Fruit fly (Drosophila melanogaster) whole organism, embryonic: ENCODE data around the gene CG18765.

ENCODE experiments used
- Abd-B ChIP-seq: fragments of 200-800 bp; sonication (Bioruptor generic); optimal IDR thresholded peaks from 2 replicates; lab custom pipeline; 2018; ENCODE audit warnings: missing biosample characterization, mild to moderate bottlenecking, missing genetic modification characterization, moderate library complexity
- CG10979 ChIP-seq: fragments of 200-800 bp; sonication (Bioruptor generic); optimal IDR thresholded peaks from 2 replicates; lab custom pipeline; 2018; ENCODE audit warnings: missing biosample characterization, mild to moderate bottlenecking, missing genetic modification characterization, moderate library complexity
- CG11695 ChIP-seq: fragments of 200-800 bp; sonication (Bioruptor generic); IDR thresholded peaks from 3 replicates; pipeline ENCODE4 v1.3.6; 2022; ENCODE audit warnings: missing biosample characterization, missing genetic modification characterization
- CG11723 ChIP-seq: fragments of 200-800 bp; sonication (Bioruptor generic); optimal IDR thresholded peaks from 2 replicates; lab custom pipeline; 2017; ENCODE audit warnings: missing biosample characterization, mild to moderate bottlenecking, missing genetic modification characterization
- CG12155 ChIP-seq: fragments of 200-800 bp; sonication (Bioruptor generic); optimal IDR thresholded peaks from 3 replicates; lab custom pipeline; 2016; ENCODE audit warnings: missing biosample characterization, missing genetic modification characterization
- CG12391 ChIP-seq: fragments of 200-800 bp; sonication (Bioruptor generic); optimal IDR thresholded peaks from 3 replicates; lab custom pipeline; 2018; ENCODE audit warnings: missing biosample characterization, mild to moderate bottlenecking, missing genetic modification characterization, moderate library complexity
- CG13424 ChIP-seq: fragments of 200-800 bp; sonication (Bioruptor generic); optimal IDR thresholded peaks from 2 replicates; lab custom pipeline; 2019; ENCODE audit warnings: missing biosample characterization, mild to moderate bottlenecking, missing genetic modification characterization, moderate library complexity
- CG14710 ChIP-seq: fragments of 200-800 bp; sonication (Bioruptor generic); optimal IDR thresholded peaks from 3 replicates; lab custom pipeline; 2019; ENCODE audit warnings: missing biosample characterization, mild to moderate bottlenecking, missing genetic modification characterization, moderate library complexity
- CG14860 ChIP-seq: fragments of 200-800 bp; sonication (Bioruptor generic); IDR thresholded peaks from 3 replicates; pipeline ENCODE4 v1.3.6; 2022; ENCODE audit warnings: missing biosample characterization, missing genetic modification characterization; ENCODE audit not compliant: partially characterized antibody
- CG15073 ChIP-seq: fragments of 200-800 bp; sonication (Bioruptor generic); optimal IDR thresholded peaks from 2 replicates; lab custom pipeline; 2016; ENCODE audit warnings: missing biosample characterization, missing genetic modification characterization
- CG1603 ChIP-seq: fragments of 200-800 bp; sonication (Bioruptor generic); optimal IDR thresholded peaks from 2 replicates; lab custom pipeline; 2019; ENCODE audit warnings: missing biosample characterization, mild to moderate bottlenecking, missing genetic modification characterization, moderate library complexity
- CG16863 ChIP-seq: fragments of 200-800 bp; sonication (Bioruptor generic); optimal IDR thresholded peaks from 3 replicates; lab custom pipeline; 2016; ENCODE audit warnings: missing biosample characterization, missing genetic modification characterization
- CG17612 ChIP-seq: fragments of 200-800 bp; sonication (Bioruptor generic); IDR thresholded peaks from 2 replicates; pipeline ENCODE4 v1.3.6; 2022; ENCODE audit warnings: missing biosample characterization, missing genetic modification characterization
- CG1792 ChIP-seq: fragments of 200-800 bp; sonication (Bioruptor generic); optimal IDR thresholded peaks from 2 replicates; lab custom pipeline; 2016; ENCODE audit warnings: missing biosample characterization, missing genetic modification characterization
- CG30403 ChIP-seq: fragments of 200-800 bp; sonication (Bioruptor generic); optimal IDR thresholded peaks from 3 replicates; lab custom pipeline; 2016; ENCODE audit warnings: missing biosample characterization, missing genetic modification characterization
- CG32767 ChIP-seq: fragments of 200-800 bp; sonication (Bioruptor generic); IDR thresholded peaks from 2 replicates; pipeline ENCODE4 v1.3.6; 2022; ENCODE audit warnings: missing biosample characterization, missing genetic modification characterization
- CG32772 ChIP-seq: fragments of 200-800 bp; sonication (Bioruptor generic); IDR thresholded peaks from 2 replicates; pipeline ENCODE4 v1.3.6; 2022; ENCODE audit warnings: missing biosample characterization, missing genetic modification characterization
- CG6854 ChIP-seq: fragments of 200-800 bp; sonication (Bioruptor generic); optimal IDR thresholded peaks from 3 replicates; lab custom pipeline; 2017; ENCODE audit warnings: missing biosample characterization, mild to moderate bottlenecking, missing genetic modification characterization
- Drgx ChIP-seq: fragments of 200-800 bp; sonication (Bioruptor generic); IDR thresholded peaks from 2 replicates; pipeline ENCODE4 v1.3.6; 2022; ENCODE audit warnings: missing biosample characterization, missing genetic modification characterization
- Fer2 ChIP-seq: fragments of 200-800 bp; sonication (Bioruptor generic); optimal IDR thresholded peaks from 2 replicates; lab custom pipeline; 2018; ENCODE audit warnings: missing biosample characterization, mild to moderate bottlenecking, missing genetic modification characterization, moderate library complexity
- Hmx ChIP-seq: fragments of 200-800 bp; sonication (Bioruptor generic); optimal IDR thresholded peaks from 2 replicates; lab custom pipeline; 2016; ENCODE audit warnings: missing biosample characterization, missing genetic modification characterization
- Hr51 ChIP-seq, 2 experiments: fragments of 200-800 bp; sonication (Bioruptor generic); optimal IDR thresholded peaks; 2 replicates in 1 of 2; 3 replicates in 1 of 2; lab custom pipeline; 2016 to 2018; ENCODE audit warnings: missing biosample characterization in 2 of 2, missing genetic modification characterization in 2 of 2, mild to moderate bottlenecking in 1 of 2, moderate library complexity in 1 of 2
- Lim3 ChIP-seq: fragments of 200-800 bp; sonication (Bioruptor generic); IDR thresholded peaks from 2 replicates; pipeline ENCODE4 v1.3.6; 2022; ENCODE audit warnings: missing biosample characterization, missing genetic modification characterization
- NfI ChIP-seq: fragments of 200-800 bp; sonication (Bioruptor generic); optimal IDR thresholded peaks from 3 replicates; lab custom pipeline; 2018; ENCODE audit warnings: missing biosample characterization, mild to moderate bottlenecking, missing genetic modification characterization, moderate library complexity
- Sin3A ChIP-seq: fragments of >200 bp; optimal IDR thresholded peaks from 2 replicates; lab custom pipeline; 2018
- Sox102F ChIP-seq: fragments of 200-800 bp; sonication (Bioruptor generic); optimal IDR thresholded peaks from 2 replicates; lab custom pipeline; 2018; ENCODE audit warnings: missing biosample characterization, mild to moderate bottlenecking, missing genetic modification characterization, moderate library complexity
- az2 ChIP-seq: fragments of 200-800 bp; sonication (Bioruptor generic); optimal IDR thresholded peaks from 3 replicates; lab custom pipeline; 2016; ENCODE audit warnings: missing biosample characterization, missing genetic modification characterization
- bigmax ChIP-seq: fragments of 200-800 bp; sonication (Bioruptor generic); optimal IDR thresholded peaks from 2 replicates; lab custom pipeline; 2018; ENCODE audit warnings: missing biosample characterization, mild to moderate bottlenecking, missing genetic modification characterization
- br ChIP-seq: fragments of >200 bp; optimal IDR thresholded peaks from 2 replicates; lab custom pipeline; 2017
- bsh ChIP-seq, 2 experiments: fragments of 200-800 bp; sonication (Bioruptor generic); optimal IDR thresholded peaks; 2 replicates each; lab custom pipeline; 2017 to 2018; ENCODE audit warnings: mild to moderate bottlenecking in 2 of 2, missing biosample characterization in 2 of 2, missing genetic modification characterization in 2 of 2, moderate library complexity in 1 of 2
- ci ChIP-seq: fragments of 200-800 bp; sonication (Bioruptor generic); IDR thresholded peaks from 3 replicates; pipeline ENCODE4 v1.3.6; 2022; ENCODE audit warnings: missing biosample characterization, missing genetic modification characterization
- dmrt99B ChIP-seq: fragments of 200-800 bp; sonication (Bioruptor generic); optimal IDR thresholded peaks from 2 replicates; lab custom pipeline; 2018; ENCODE audit warnings: missing biosample characterization, mild to moderate bottlenecking, missing genetic modification characterization, moderate library complexity
- dysf ChIP-seq: fragments of 200-800 bp; sonication (Bioruptor generic); IDR thresholded peaks from 3 replicates; pipeline ENCODE4 v1.3.6; 2022; ENCODE audit warnings: missing biosample characterization, missing genetic modification characterization
- en ChIP-seq: fragments of 200-800 bp; sonication (Bioruptor generic); optimal IDR thresholded peaks from 2 replicates; lab custom pipeline; 2016; ENCODE audit warnings: missing biosample characterization, missing genetic modification characterization
- fd64A ChIP-seq: fragments of 200-800 bp; sonication (Bioruptor generic); optimal IDR thresholded peaks from 3 replicates; lab custom pipeline; 2018; ENCODE audit warnings: missing biosample characterization, mild to moderate bottlenecking, missing genetic modification characterization
- ftz-f1 ChIP-seq: fragments of 200-800 bp; sonication (Bioruptor generic); optimal IDR thresholded peaks from 2 replicates; lab custom pipeline; 2016; ENCODE audit warnings: missing biosample characterization, missing genetic modification characterization
- gcm ChIP-seq: fragments of 200-800 bp; sonication (Bioruptor generic); optimal IDR thresholded peaks from 2 replicates; lab custom pipeline; 2019; ENCODE audit warnings: missing biosample characterization, mild to moderate bottlenecking, missing genetic modification characterization, moderate library complexity
- hkb ChIP-seq, 2 experiments: fragments of 200-800 bp in 1 of 2; fragments of >200 bp in 1 of 2; sonication (Bioruptor generic) in 1 of 2; IDR thresholded peaks in 1 of 2; optimal IDR thresholded peaks in 1 of 2; 2 replicates each; pipeline versions ENCODE4 v1.3.6 to Lab custom; 2017 to 2022; ENCODE audit warnings: missing biosample characterization in 1 of 2, missing genetic modification characterization in 1 of 2
- jigr1 ChIP-seq: fragments of 200-800 bp; sonication (Bioruptor generic); IDR thresholded peaks from 3 replicates; pipeline ENCODE4 v1.3.6; 2022; ENCODE audit warnings: missing biosample characterization, missing genetic modification characterization
- org-1 ChIP-seq: fragments of 200-800 bp; sonication (Bioruptor generic); optimal IDR thresholded peaks from 2 replicates; lab custom pipeline; 2017; ENCODE audit warnings: missing biosample characterization, missing genetic modification characterization
- pan ChIP-seq, 4 experiments: fragments of >200 bp in 3 of 4; fragments of 200-800 bp in 1 of 4; sonication (Bioruptor generic) in 1 of 4; optimal IDR thresholded peaks in 3 of 4; IDR thresholded peaks in 1 of 4; 2 replicates each; pipeline versions ENCODE4 v1.3.6 to Lab custom; 2017 to 2022; ENCODE audit warnings: missing biosample characterization in 2 of 4, missing genetic modification characterization in 2 of 4, mixed read lengths in 1 of 4
- prd ChIP-seq, 3 experiments: fragments of >200 bp in 2 of 3; fragments of 200-800 bp in 1 of 3; sonication (Bioruptor generic) in 1 of 3; optimal IDR thresholded peaks in 2 of 3; IDR thresholded peaks in 1 of 3; 2 replicates in 2 of 3; 3 replicates in 1 of 3; pipeline versions ENCODE4 v1.3.6 to Lab custom; 2017 to 2022; ENCODE audit warnings: missing biosample characterization in 1 of 3, missing genetic modification characterization in 1 of 3
- row ChIP-seq: fragments of 200-800 bp; sonication (Bioruptor generic); IDR thresholded peaks from 3 replicates; pipeline ENCODE4 v1.3.6; 2022; ENCODE audit warnings: missing biosample characterization, missing genetic modification characterization
- sens ChIP-seq: fragments of 200-800 bp; sonication (Bioruptor generic); peaks from one replicate; lab custom pipeline; 2016; ENCODE audit warnings: missing biosample characterization, missing genetic modification characterization
- tgo ChIP-seq: fragments of 200-800 bp; sonication (Bioruptor generic); IDR thresholded peaks from 3 replicates; pipeline ENCODE4 v1.3.6; 2022; ENCODE audit warnings: missing biosample characterization, missing genetic modification characterization
- tio ChIP-seq: fragments of 200-800 bp; sonication (Bioruptor generic); optimal IDR thresholded peaks from 2 replicates; lab custom pipeline; 2017; ENCODE audit warnings: missing biosample characterization, missing genetic modification characterization, inconsistent platforms
- tx ChIP-seq: fragments of 200-800 bp; sonication (Bioruptor generic); optimal IDR thresholded peaks from 2 replicates; lab custom pipeline; 2016; ENCODE audit warnings: missing biosample characterization, missing genetic modification characterization
- unpg ChIP-seq: fragments of 200-800 bp; sonication (Bioruptor generic); optimal IDR thresholded peaks from 3 replicates; lab custom pipeline; 2018; ENCODE audit warnings: missing biosample characterization, mild to moderate bottlenecking, missing genetic modification characterization, moderate library complexity
- zfh2 ChIP-seq: fragments of 200-800 bp; sonication (Bioruptor generic); optimal IDR thresholded peaks from 2 replicates; lab custom pipeline; 2016; ENCODE audit warnings: missing biosample characterization, missing genetic modification characterization

The CG18765 gene

DNA sequence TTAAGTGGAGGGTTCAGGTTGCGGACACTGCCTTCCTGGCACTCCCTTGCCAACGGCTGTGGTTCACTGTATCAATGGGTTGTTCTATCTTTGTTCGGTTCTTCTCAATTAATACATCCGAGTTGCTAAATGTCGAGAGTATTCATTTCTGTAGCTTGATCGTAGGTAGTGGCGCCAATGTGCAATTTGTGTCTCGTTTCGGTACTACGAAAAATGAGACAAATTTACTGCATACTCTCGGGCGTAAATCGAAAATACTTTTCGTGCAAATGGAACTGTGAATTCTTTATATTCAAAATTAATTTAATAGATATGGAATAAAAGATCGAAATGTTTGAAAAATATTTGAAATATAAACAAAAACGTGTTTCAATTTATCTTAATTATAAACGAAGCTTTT lies 26.1 kb downstream of the CG18765 start (continued):
- TF ChIP-seq CG11723 (GFP tag; lab: Kevin White, UChicago): no peak
- no peak for TF ChIP-seq CG12155
- no peak for TF ChIP-seq CG30403 (GFP tag; lab: Kevin White, UChicago)
- TF ChIP-seq en: no peak
- no peak for TF ChIP-seq Lim3 (GFP tag; lab: Robert Waterston, UW)
- TF ChIP-seq CG32767 (GFP tag; lab: Robert Waterston, UW): no peak
- no peak for TF ChIP-seq CG6854 (GFP tag; lab: Kevin White, UChicago)
- no peak for TF ChIP-seq tio (GFP tag; lab: Kevin White, UChicago)
- no peak for TF ChIP-seq CG32772
- TF ChIP-seq Drgx (GFP tag; lab: Robert Waterston, UW): no peak
- no peak for TF ChIP-seq Abd-B (GFP tag; lab: Kevin White, UChicago)
- TF ChIP-seq CG17612 (GFP tag; lab: Robert Waterston, UW): no peak
- no peak for TF ChIP-seq dmrt99B (tag; lab: Kevin White, UChicago)
- TF ChIP-seq CG15073 (GFP tag; lab: Kevin White, UChicago): no peak
- no peak for TF ChIP-seq Hmx (GFP tag; lab: Kevin White, UChicago)
- TF ChIP-seq ci: 0 out of 3 replicates have a peak, but pooled peaks have one; percentile 21
- TF ChIP-seq bigmax (GFP tag; lab: Kevin White, UChicago): no peak
- no peak for TF ChIP-seq tx
- TF ChIP-seq br (lab: Kevin White, UChicago): no peak
- no peak for TF ChIP-seq CG1792

DNA sequence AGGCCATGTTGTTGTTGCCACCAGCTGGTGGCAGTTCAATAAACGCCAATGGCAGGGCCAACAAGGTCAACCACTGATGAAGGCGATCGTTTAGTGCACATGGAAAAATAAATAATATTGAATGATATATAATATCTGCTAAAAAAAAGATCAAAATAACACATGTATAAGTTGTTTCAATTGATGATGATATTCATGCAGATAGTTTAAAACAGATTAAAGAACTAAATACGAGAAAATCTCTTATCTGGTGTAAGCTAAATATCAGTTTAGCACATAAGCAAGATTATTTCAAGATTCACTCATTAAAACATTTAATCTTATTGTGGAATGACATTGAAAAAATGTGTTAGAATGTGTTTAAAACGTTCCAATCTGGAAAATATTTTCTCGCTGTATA lies 28.2 kb downstream of the CG18765 start:
- peak; percentile 25 for TF ChIP-seq org-1 (GFP tag; lab: Kevin White, UChicago)
- TF ChIP-seq Fer2: no peak
- TF ChIP-seq CG1603: peak; percentile 12
- peak; percentile 24 for TF ChIP-seq az2 (GFP tag; lab: Kevin White, UChicago)
- TF ChIP-seq CG14710 (tag; lab: Kevin White, UChicago): peak; percentile 25
- no peak for TF ChIP-seq hkb (optimal IDR thresholded peaks at IDR 0.05; lab: Kevin White, UChicago)
- peak; percentile 38; the same call in 1 of the 2 replicates for TF ChIP-seq hkb (GFP tag; IDR thresholded peaks at IDR 0.05; lab: Robert Waterston, UW)
- TF ChIP-seq sens (GFP tag; lab: Kevin White, UChicago): peak; percentile 13
- peak; percentile 65 for TF ChIP-seq CG13424 (tag; lab: Kevin White, UChicago)
- peak; percentile 35 for TF ChIP-seq CG30403 (GFP tag; lab: Kevin White, UChicago)
- TF ChIP-seq CG12155: no peak
- peak; percentile 39; the same call in 1 of the 3 replicates for TF ChIP-seq tgo (GFP tag; lab: Robert Waterston, UW)
- TF ChIP-seq pan (optimal IDR thresholded peaks at IDR 0.05; lab: Kevin White, UChicago): no peak
- TF ChIP-seq pan (GFP tag; optimal IDR thresholded peaks at IDR 0.05 in 1 of 2, IDR thresholded peaks at IDR 0.05 in 1 of 2): peak in 1 of 2 experiments; percentile 50
- TF ChIP-seq zfh2 (GFP tag; lab: Kevin White, UChicago): no peak
- TF ChIP-seq unpg: peak; percentile 57
- TF ChIP-seq row: peak; percentile 61
- TF ChIP-seq CG14860 (GFP tag; lab: Robert Waterston, UW): no peak
- peak; percentile 63 for TF ChIP-seq ftz-f1 (GFP tag; lab: Kevin White, UChicago)
- TF ChIP-seq gcm (GFP tag; lab: Kevin White, UChicago): peak; percentile 27
- peak; percentile 65 for TF ChIP-seq CG12391 (tag; lab: Kevin White, UChicago)
- peak in 1 of 2 experiments; percentile 31 for TF ChIP-seq bsh (GFP tag; optimal IDR thresholded peaks at IDR 0.05; lab: Kevin White, UChicago)
- TF ChIP-seq prd (optimal IDR thresholded peaks at IDR 0.05; lab: Kevin White, UChicago): no peak
- TF ChIP-seq prd (GFP tag; IDR thresholded peaks at IDR 0.05; lab: Robert Waterston, UW): peak; percentile 34; the same call in 1 of the 3 replicates
- peak; percentile 38 for TF ChIP-seq CG10979 (tag; lab: Kevin White, UChicago)
- 0 out of 3 replicates have a peak, but pooled peaks have one; percentile 11 for TF ChIP-seq CG11695
- TF ChIP-seq Sin3A (lab: Kevin White, UChicago): no peak
- no peak for TF ChIP-seq CG16863 (GFP tag; lab: Kevin White, UChicago)
- no peak for TF ChIP-seq NfI (GFP tag; lab: Kevin White, UChicago)
- peak in 1 of 2 experiments; percentile 83 for TF ChIP-seq Hr51 (GFP tag; optimal IDR thresholded peaks at IDR 0.05; lab: Kevin White, UChicago)
- TF ChIP-seq fd64A: no peak
- TF ChIP-seq dysf (GFP tag; lab: Robert Waterston, UW): peak; percentile 38; the same call in 1 of the 3 replicates
- TF ChIP-seq Sox102F (GFP tag; lab: Kevin White, UChicago): peak; percentile 71
- no peak for TF ChIP-seq jigr1 (GFP tag; lab: Robert Waterston, UW)
